Fruit fly (Drosophila melanogaster) S2 (cell line): ENCODE measurements around the gene CG43054.

Source experiments
- CG8478 ChIP-seq: fragments of >200 bp; optimal IDR thresholded peaks from 2 replicates; lab custom pipeline; 2018
- CTCF ChIP-seq, 2 experiments: fragments of >200 bp; optimal IDR thresholded peaks; 2 replicates each; lab custom pipeline; 2018

dm6 chr2L:17591960-17592359 lies 35.7 kb upstream of the CG43054 start, which contains the start of the genes Sytalpha and CG6870:
- no peak for TF ChIP-seq CTCF (optimal IDR thresholded peaks at IDR 0.05; lab: Kevin White, UChicago)
- no peak for TF ChIP-seq CG8478 (lab: Kevin White, UChicago)
